Fruit fly (Drosophila melanogaster) Kc167 (cell line): Measurements from ENCODE around the gene CG13361.

Experiments used
- Myc ChIP-seq: fragments of >200 bp; optimal IDR thresholded peaks from 2 replicates; lab custom pipeline; 2017; ENCODE audit warnings: missing external identifiers
- Sin3A ChIP-seq: fragments of >200 bp; optimal IDR thresholded peaks from 2 replicates; lab custom pipeline; 2018; ENCODE audit warnings: missing external identifiers
- h ChIP-seq: fragments of >200 bp; optimal IDR thresholded peaks from 3 replicates; lab custom pipeline; 2018; ENCODE audit warnings: missing external identifiers
- insv ChIP-seq: fragments of >200 bp; optimal IDR thresholded peaks from 3 replicates; lab custom pipeline; 2018; ENCODE audit warnings: missing external identifiers
- psq ChIP-seq: fragments of >200 bp; optimal IDR thresholded peaks from 2 replicates; lab custom pipeline; 2017; ENCODE audit warnings: missing external identifiers
- ttk ChIP-seq: sonication (Bioruptor generic); optimal IDR thresholded peaks from 2 replicates; lab custom pipeline; 2017; ENCODE audit warnings: missing external identifiers

The CG13361 gene

dm6 chrX:769639-770124 is 16.2 kb upstream of the CG13361 start, which contains the start of gene fz3:
TSS of gene fz3 (plus strand) at chrX:769945.
- TF ChIP-seq psq (lab: Kevin White, UChicago), result no peak

- TF ChIP-seq Sin3A (lab: Kevin White, UChicago) (no peak), insv (lab: Kevin White, UChicago) (no peak), psq (lab: Kevin White, UChicago) (no peak), Myc (lab: Kevin White, UChicago) (no peak), h (no peak), ttk (lab: Kevin White, UChicago) (no peak)
These were observed 15.1 kb upstream of the CG13361 start for dm6 chrX:768480-769123.

- TF ChIP-seq h, result no peak
- no peak for TF ChIP-seq Sin3A (lab: Kevin White, UChicago)
- TF ChIP-seq ttk (lab: Kevin White, UChicago), result no peak
- TF ChIP-seq psq (lab: Kevin White, UChicago), result no peak
- TF ChIP-seq Myc (lab: Kevin White, UChicago), result no peak
- no peak for TF ChIP-seq insv (lab: Kevin White, UChicago)
These were observed 14.5 kb upstream of the CG13361 start for dm6 chrX:767928-768327.

- TF ChIP-seq h (no peak), psq (lab: Kevin White, UChicago) (no peak), Sin3A (lab: Kevin White, UChicago) (no peak), Myc (lab: Kevin White, UChicago) (no peak), insv (lab: Kevin White, UChicago) (no peak), ttk (lab: Kevin White, UChicago) (no peak)
These were observed 12.6 kb upstream of the CG13361 start for dm6 chrX:766094-766493.

dm6 chrX:765039-765508 is 11.6 kb upstream of the CG13361 start, which contains the start of gene RpL22:
TSS of gene RpL22 (minus strand) at chrX:765130.
- no peak for TF ChIP-seq insv (lab: Kevin White, UChicago)

dm6 chrX:762047-762446 is 8.6 kb upstream of the CG13361 start:
- no peak for TF ChIP-seq insv (lab: Kevin White, UChicago)
- no peak for TF ChIP-seq psq (lab: Kevin White, UChicago)
- TF ChIP-seq Myc (lab: Kevin White, UChicago), result no peak
- no peak for TF ChIP-seq Sin3A (lab: Kevin White, UChicago)
- no peak for TF ChIP-seq h
- TF ChIP-seq ttk (lab: Kevin White, UChicago), result no peak

- TF ChIP-seq Sin3A (lab: Kevin White, UChicago) (no peak), psq (lab: Kevin White, UChicago) (no peak), Myc (lab: Kevin White, UChicago) (no peak), insv (lab: Kevin White, UChicago) (no peak), h (no peak), ttk (lab: Kevin White, UChicago) (no peak)
These were observed 5.6 kb upstream of the CG13361 start, which contains the start of gene CG5273 for dm6 chrX:758892-759621. TSS of gene CG5273 (plus strand) at chrX:759594.

- TF ChIP-seq ttk (lab: Kevin White, UChicago) (no peak), Myc (lab: Kevin White, UChicago) (no peak), h (no peak), psq (lab: Kevin White, UChicago) (no peak), insv (lab: Kevin White, UChicago) (no peak), Sin3A (lab: Kevin White, UChicago) (no peak)
These were observed 3.4 kb upstream of the CG13361 start for dm6 chrX:756856-757255.

dm6 chrX:755642-756332 is 2.3 kb upstream of the CG13361 start:
- TF ChIP-seq h (no peak), Sin3A (lab: Kevin White, UChicago) (no peak), psq (lab: Kevin White, UChicago) (no peak), insv (lab: Kevin White, UChicago) (no peak), ttk (lab: Kevin White, UChicago) (no peak), Myc (lab: Kevin White, UChicago) (no peak)

- TF ChIP-seq insv (lab: Kevin White, UChicago) (no peak), Myc (lab: Kevin White, UChicago) (no peak), Sin3A (lab: Kevin White, UChicago) (no peak), h (no peak), psq (lab: Kevin White, UChicago) (no peak), ttk (lab: Kevin White, UChicago) (no peak)
These were observed 2.3 kb downstream of the CG13361 start, which contains the start of gene CG13362 for dm6 chrX:751201-751600. TSS of gene CG13362 (minus strand) at chrX:751301.

- TF ChIP-seq h (no peak), Sin3A (lab: Kevin White, UChicago) (no peak), Myc (lab: Kevin White, UChicago) (no peak), psq (lab: Kevin White, UChicago) (no peak), insv (lab: Kevin White, UChicago) (no peak), ttk (lab: Kevin White, UChicago) (no peak)
These were observed 3.4 kb downstream of the CG13361 start, which contains the start of gene CG5254 for dm6 chrX:750047-750446. TSS of gene CG5254 (plus strand) at chrX:750347.
